Worm (Caenorhabditis elegans) whole organism, L4/young adult: Measurements from ENCODE around the gene F37C4.6.

Experiments used
- W03F9.2 ChIP-seq: fragments of 150-350 bp; optimal IDR thresholded peaks from 2 replicates; lab custom pipeline; 2014; ENCODE audit warnings: missing biosample characterization, missing genetic modification characterization
- dao-5 ChIP-seq: sonication (generic microtip); optimal IDR thresholded peaks from 2 replicates; lab custom pipeline; 2016; ENCODE audit warnings: missing genotype, missing genetic modification characterization, moderate library complexity, missing compliant biosample characterization
- him-1 ChIP-seq: sonication (generic microtip); optimal IDR thresholded peaks from 2 replicates; lab custom pipeline; 2016; ENCODE audit warnings: missing genotype, missing genetic modification reagents, missing genetic modification characterization, missing compliant biosample characterization

DNA sequence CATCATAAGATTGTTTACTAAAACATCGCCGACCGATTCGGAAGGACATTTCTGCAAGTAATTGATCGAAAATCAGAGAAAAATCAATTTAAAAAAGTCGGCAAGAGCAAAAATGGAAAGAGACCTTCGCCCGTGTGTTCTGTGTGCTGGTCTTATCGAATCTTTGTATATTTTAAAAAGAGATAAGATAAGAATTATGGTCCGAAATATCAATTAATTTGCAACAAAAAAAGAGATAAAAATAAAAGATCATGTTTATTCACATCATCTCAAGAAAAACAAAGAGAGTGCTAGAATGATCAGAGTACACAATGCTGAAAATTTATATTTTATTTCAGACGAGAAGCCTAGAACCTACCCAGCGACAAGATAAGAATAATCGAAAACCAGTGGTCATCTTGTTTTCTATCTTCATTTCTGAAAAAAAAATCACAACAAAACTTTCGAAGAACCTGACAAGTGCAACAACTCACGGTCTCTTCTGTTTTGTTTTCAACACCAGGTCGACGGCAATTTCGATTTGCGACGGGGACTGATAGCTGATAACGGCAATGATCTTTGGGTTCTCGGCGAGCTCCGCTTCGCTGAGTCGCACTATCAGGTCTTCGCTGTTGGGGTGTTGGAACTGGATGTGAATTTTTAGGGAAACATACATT, at the start of gene F37C4.6:
- TF ChIP-seq dao-5 (tag; lab: Kevin White, UChicago), result no peak
- no peak for TF ChIP-seq W03F9.2
- no peak for TF ChIP-seq him-1 (tag; lab: Kevin White, UChicago)
